Worm (Caenorhabditis elegans): ENCODE results near the gene daf-6.

ce11 chrX:14920880-14921279, 32.6 kb downstream of the daf-6 start:
- no peak for TF ChIP-seq sea-2 (GFP tag; IDR thresholded peaks at IDR 0.05)
- no peak for TF ChIP-seq F10E7.11 (tag; optimal IDR thresholded peaks at IDR 0.05)
- no peak for TF ChIP-seq lin-35 (GFP tag; optimal IDR thresholded peaks at IDR 0.05)
- TF ChIP-seq snpc-4 (GFP tag; optimal IDR thresholded peaks at IDR 0.05): no peak
- TF ChIP-seq snpc-4 (tag; optimal IDR thresholded peaks at IDR 0.05): no peak
- TF ChIP-seq ztf-28 (GFP tag; IDR thresholded peaks at IDR 0.05): no peak
- TF ChIP-seq nfya-1 (tag; optimal IDR thresholded peaks at IDR 0.05; ENCODE audit: borderline replicate concordance, insufficient read depth): no peak

Data from whole organism, young adult.